Fruit fly (Drosophila melanogaster): Measurements from ENCODE around the gene CG42728.

CG42728 gene

dm6 chr3L:15537916-15538581 lies 10.1 kb upstream of the CG42728 start (continued):
- TF ChIP-seq pan (optimal IDR thresholded peaks at IDR 0.05) (no peak), Hr83 (GFP tag; optimal IDR thresholded peaks at IDR 0.05; ENCODE audit: poor library complexity, severe bottlenecking) (no peak), jim (GFP tag; optimal IDR thresholded peaks at IDR 0.05) (no peak), Sp1 (GFP tag; optimal IDR thresholded peaks at IDR 0.05) (peak; percentile 24), foxo (GFP tag; optimal IDR thresholded peaks at IDR 0.05) (peak in 1 of 2 experiments; percentile 56), woc (GFP tag; optimal IDR thresholded peaks at IDR 0.05) (no peak)

dm6 chr3L:15536550-15536949 lies 8.6 kb upstream of the CG42728 start:
- TF ChIP-seq pan (optimal IDR thresholded peaks at IDR 0.05), result no peak
- no peak for TF ChIP-seq rgr (GFP tag; optimal IDR thresholded peaks at IDR 0.05)
- TF ChIP-seq brk (GFP tag; optimal IDR thresholded peaks at IDR 0.05), result no peak
- TF ChIP-seq Hr78 (GFP tag; optimal IDR thresholded peaks at IDR 0.05), result no peak
- no peak for TF ChIP-seq HLH106 (tag; optimal IDR thresholded peaks at IDR 0.05)
- no peak for TF ChIP-seq jim (GFP tag; optimal IDR thresholded peaks at IDR 0.05)
- no peak for TF ChIP-seq lola (GFP tag; optimal IDR thresholded peaks at IDR 0.05)
- no peak for TF ChIP-seq CG32264 (GFP tag; optimal IDR thresholded peaks at IDR 0.05)

- TF ChIP-seq Myc (optimal IDR thresholded peaks at IDR 0.05) (no peak), Rel (GFP tag; optimal IDR thresholded peaks at IDR 0.05) (no peak), Rel (tag; optimal IDR thresholded peaks at IDR 0.05) (peak; percentile 77), tai (GFP tag; optimal IDR thresholded peaks at IDR 0.05) (no peak), dl (GFP tag; optimal IDR thresholded peaks at IDR 0.05; ENCODE audit: insufficient read depth in 1 of 2, partially characterized antibody in 2 of 2) (peak in 1 of 2 experiments; percentile 51), usp (GFP tag; optimal IDR thresholded peaks at IDR 0.05) (no peak), lola (GFP tag; optimal IDR thresholded peaks at IDR 0.05) (no peak), Sp1 (GFP tag; optimal IDR thresholded peaks at IDR 0.05) (no peak), woc (GFP tag; optimal IDR thresholded peaks at IDR 0.05) (peak; percentile 20), N (GFP tag; optimal IDR thresholded peaks at IDR 0.05) (peak; percentile 44), ey (GFP tag; optimal IDR thresholded peaks at IDR 0.05) (no peak), CG9705 (GFP tag; optimal IDR thresholded peaks at IDR 0.05) (no peak)
Observed at dm6 chr3L:15535800-15536225, 7.8 kb upstream of the CG42728 start.

dm6 chr3L:15535228-15535598 lies 7.2 kb upstream of the CG42728 start, which contains the start of gene CrebA:
TSS of gene CrebA (plus strand) at chr3L:15535395.
- TF ChIP-seq sage (GFP tag; optimal IDR thresholded peaks at IDR 0.05) (peak; percentile 31), Hr83 (GFP tag; optimal IDR thresholded peaks at IDR 0.05; ENCODE audit: poor library complexity, severe bottlenecking) (peak; percentile 80), Hr78 (GFP tag; optimal IDR thresholded peaks at IDR 0.05) (no peak), dl (GFP tag; optimal IDR thresholded peaks at IDR 0.05; ENCODE audit: insufficient read depth in 1 of 2, partially characterized antibody in 2 of 2) (peak; percentile 83 to 89), Vsx2 (GFP tag; optimal IDR thresholded peaks at IDR 0.05; ENCODE audit: partially characterized antibody) (peak; percentile 81), Dif (GFP tag; optimal IDR thresholded peaks at IDR 0.05; ENCODE audit: partially characterized antibody) (peak; percentile 91), Rel (GFP tag; optimal IDR thresholded peaks at IDR 0.05) (no peak), Rel (tag; optimal IDR thresholded peaks at IDR 0.05) (peak; percentile 18), rgr (GFP tag; optimal IDR thresholded peaks at IDR 0.05) (no peak)

- TF ChIP-seq ey (GFP tag; optimal IDR thresholded peaks at IDR 0.05), result peak; percentile 75
- TF ChIP-seq foxo (GFP tag; optimal IDR thresholded peaks at IDR 0.05), result peak; percentile 32 to 76
- peak; percentile 57 for TF ChIP-seq h (GFP tag; optimal IDR thresholded peaks at IDR 0.05)
- TF ChIP-seq pan (optimal IDR thresholded peaks at IDR 0.05), result peak; percentile 89
- no peak for TF ChIP-seq Dfd (GFP tag; optimal IDR thresholded peaks at IDR 0.05)
- TF ChIP-seq psq (GFP tag; optimal IDR thresholded peaks at IDR 0.05), result peak; percentile 69
- peak; percentile 95 for TF ChIP-seq woc (GFP tag; optimal IDR thresholded peaks at IDR 0.05)
- peak; percentile 77 for TF ChIP-seq HLH106 (tag; optimal IDR thresholded peaks at IDR 0.05)
- peak; percentile 71 for TF ChIP-seq fru (GFP tag; optimal IDR thresholded peaks at IDR 0.05)
- no peak for TF ChIP-seq sage (GFP tag; optimal IDR thresholded peaks at IDR 0.05)
- TF ChIP-seq OdsH (GFP tag; optimal IDR thresholded peaks at IDR 0.05), result peak; percentile 64
- TF ChIP-seq usp (GFP tag; optimal IDR thresholded peaks at IDR 0.05), result no peak
- peak; percentile 58 for TF ChIP-seq rgr (GFP tag; optimal IDR thresholded peaks at IDR 0.05)
- TF ChIP-seq Rel (GFP tag; optimal IDR thresholded peaks at IDR 0.05), result no peak
- peak; percentile 15 for TF ChIP-seq Rel (tag; optimal IDR thresholded peaks at IDR 0.05)
- TF ChIP-seq Dif (GFP tag; optimal IDR thresholded peaks at IDR 0.05; ENCODE audit: partially characterized antibody), result peak; percentile 88
- TF ChIP-seq CrebA (GFP tag; optimal IDR thresholded peaks at IDR 0.05; ENCODE audit: borderline replicate concordance), result peak; percentile 31
- peak; percentile 75 for TF ChIP-seq tai (GFP tag; optimal IDR thresholded peaks at IDR 0.05)
- TF ChIP-seq dmrt93B (GFP tag; optimal IDR thresholded peaks at IDR 0.05), result peak; percentile 78
- peak; percentile 54 for TF ChIP-seq sv (GFP tag; optimal IDR thresholded peaks at IDR 0.05)
- peak; percentile 75 for TF ChIP-seq Hnf4 (GFP tag; optimal IDR thresholded peaks at IDR 0.05)
- peak; percentile 65 for TF ChIP-seq br (GFP tag; optimal IDR thresholded peaks at IDR 0.05)
- TF ChIP-seq CG32264 (GFP tag; optimal IDR thresholded peaks at IDR 0.05), result no peak
- TF ChIP-seq Jra (GFP tag; optimal IDR thresholded peaks at IDR 0.05), result peak; percentile 23
- TF ChIP-seq Hr83 (GFP tag; optimal IDR thresholded peaks at IDR 0.05; ENCODE audit: poor library complexity, severe bottlenecking), result no peak
- peak; percentile 53 to 59 for TF ChIP-seq dl (GFP tag; optimal IDR thresholded peaks at IDR 0.05; ENCODE audit: insufficient read depth in 1 of 2, partially characterized antibody in 2 of 2)
Observed at dm6 chr3L:15534274-15535227, 6.6 kb upstream of the CG42728 start.

All from whole organism, wandering third instar larva.